Fruit fly (Drosophila melanogaster): Measurements from ENCODE around the gene RpS13.

RpS13 gene

DNA sequence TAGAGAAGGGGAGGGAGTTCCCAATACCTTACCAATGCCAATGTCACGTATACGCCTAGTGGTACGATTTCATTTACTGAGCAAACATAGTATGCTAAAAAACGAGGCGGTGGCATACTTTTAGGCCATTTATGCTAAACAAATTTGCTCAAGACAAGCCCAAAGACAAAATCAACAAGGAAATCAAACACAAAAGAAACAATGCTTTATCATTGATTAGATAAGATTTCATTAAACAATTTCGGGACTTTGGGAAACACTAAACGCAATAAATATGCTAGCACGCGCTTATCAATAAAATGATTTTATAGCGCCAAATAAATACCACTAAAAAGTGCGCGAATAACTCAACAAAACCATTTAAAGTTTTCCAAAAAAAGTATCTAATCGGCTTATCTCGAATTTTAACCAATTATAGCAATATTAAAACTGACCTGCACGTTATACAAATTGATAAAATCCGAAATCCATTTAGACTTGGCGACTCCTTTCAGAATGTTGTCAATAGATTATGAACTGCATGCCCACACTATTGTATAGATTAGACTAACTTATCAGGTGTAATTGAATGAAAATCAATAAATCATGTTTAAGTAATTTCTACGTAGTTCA, 13.8 kb downstream of the RpS13 start:
- TF ChIP-seq cyc (GFP tag; optimal IDR thresholded peaks at IDR 0.05), result no peak
- TF ChIP-seq fd59A (GFP tag; optimal IDR thresholded peaks at IDR 0.05), result no peak
- TF ChIP-seq fkh (GFP tag; optimal IDR thresholded peaks at IDR 0.05), result peak; percentile 74
- TF ChIP-seq vri (GFP tag; optimal IDR thresholded peaks at IDR 0.05), result peak; percentile 28

DNA sequence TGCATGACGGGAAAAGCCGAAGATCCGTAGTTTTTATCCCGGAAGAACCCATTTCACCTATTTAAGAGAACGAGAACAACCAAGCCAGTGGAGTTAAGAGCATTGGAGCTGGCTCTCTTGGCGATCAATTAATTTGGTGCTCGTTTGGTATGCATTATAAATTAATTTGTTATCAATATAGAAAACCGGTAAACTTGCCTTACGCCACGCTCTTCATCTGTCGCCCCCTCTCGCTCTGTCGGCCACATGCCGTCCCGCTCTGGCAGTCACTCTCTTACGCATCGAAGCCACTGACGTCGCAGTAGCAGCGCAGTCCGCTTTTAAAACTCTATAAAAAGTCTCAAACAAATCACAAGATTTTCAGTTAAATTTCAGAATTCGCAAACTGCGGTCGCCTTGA, 18.2 kb downstream of the RpS13 start, which contains the start of gene CG7778:
CG7778 (plus strand) TSS at position 361 of the 400 bp plus-strand sequence.
- TF ChIP-seq CG9139 (GFP tag; optimal IDR thresholded peaks at IDR 0.05), result no peak
- TF ChIP-seq Eip78C (GFP tag), result peak; percentile 0
- no peak for TF ChIP-seq dac (GFP tag; optimal IDR thresholded peaks at IDR 0.05)
- TF ChIP-seq Eip75B (GFP tag; optimal IDR thresholded peaks at IDR 0.05), result no peak
- no peak for TF ChIP-seq vri (GFP tag; optimal IDR thresholded peaks at IDR 0.05)
- TF ChIP-seq Eip93F (GFP tag; optimal IDR thresholded peaks at IDR 0.05), result no peak
- TF ChIP-seq Hr4 (GFP tag; optimal IDR thresholded peaks at IDR 0.05), result no peak

DNA sequence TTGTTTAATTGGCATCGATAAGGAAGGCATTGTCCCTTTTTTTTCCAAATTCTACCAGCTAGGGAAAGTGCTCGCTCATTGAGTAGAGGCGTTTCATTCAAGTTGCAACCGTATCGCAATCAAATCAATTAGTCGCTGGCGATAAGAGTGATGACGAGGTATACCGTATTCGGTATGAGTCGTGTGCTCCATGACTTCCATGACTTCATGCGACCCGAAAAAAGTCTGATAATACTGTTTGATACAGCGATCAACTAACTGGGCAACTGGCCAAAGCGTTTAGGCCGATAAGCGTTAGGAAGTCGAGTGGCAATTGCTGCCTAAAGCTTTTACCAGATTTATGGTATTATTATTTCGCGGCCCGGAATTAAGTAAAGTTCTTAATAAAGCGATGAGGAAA, 19.9 kb downstream of the RpS13 start:
- TF ChIP-seq lz (GFP tag; optimal IDR thresholded peaks at IDR 0.05), result no peak
- TF ChIP-seq fkh (GFP tag; optimal IDR thresholded peaks at IDR 0.05), result no peak
- TF ChIP-seq vri (GFP tag; optimal IDR thresholded peaks at IDR 0.05), result peak; percentile 70
- peak; percentile 84 for TF ChIP-seq svp (GFP tag)

DNA sequence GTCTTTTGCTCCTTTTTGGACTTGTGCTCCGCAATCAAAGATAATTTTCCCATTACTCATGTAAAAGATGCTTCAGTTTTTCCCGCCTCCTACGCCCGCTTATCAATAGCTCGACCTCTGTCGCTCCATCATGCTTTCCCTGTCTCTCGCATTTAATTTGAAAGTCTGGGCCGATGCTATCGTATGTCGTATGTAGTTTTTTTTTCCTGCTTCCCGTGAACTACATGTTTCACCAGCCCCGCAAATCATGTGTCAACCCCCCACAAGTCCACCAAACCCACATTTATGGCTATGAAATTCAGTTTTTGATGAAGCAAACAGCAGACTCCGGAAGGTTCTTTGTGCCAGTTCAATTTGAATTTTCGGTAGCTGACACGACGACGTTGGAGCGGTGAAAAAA, 22.1 kb downstream of the RpS13 start, which contains the start of gene CG14273:
CG14273 (plus strand) TSS at position 301 of the 400 bp plus-strand sequence.
- TF ChIP-seq net (GFP tag; optimal IDR thresholded peaks at IDR 0.05), result no peak
- no peak for TF ChIP-seq CG8119 (GFP tag; IDR thresholded peaks at IDR 0.05)
- TF ChIP-seq Lpt (GFP tag; optimal IDR thresholded peaks at IDR 0.05), result no peak
- TF ChIP-seq CG6792 (GFP tag; optimal IDR thresholded peaks at IDR 0.05), result no peak
- TF ChIP-seq fd85E (GFP tag; optimal IDR thresholded peaks at IDR 0.05), result no peak
- TF ChIP-seq CG34406 (GFP tag; optimal IDR thresholded peaks at IDR 0.05), result no peak
- no peak for TF ChIP-seq Sox15 (GFP tag; optimal IDR thresholded peaks at IDR 0.05)
- no peak for TF ChIP-seq CG3919 (GFP tag; optimal IDR thresholded peaks at IDR 0.05)
- no peak for TF ChIP-seq CG11762 (GFP tag; optimal IDR thresholded peaks at IDR 0.05; ENCODE audit: insufficient read depth)
- TF ChIP-seq salr (GFP tag; optimal IDR thresholded peaks at IDR 0.05), result no peak
- no peak for TF ChIP-seq Sox14 (GFP tag; optimal IDR thresholded peaks at IDR 0.05)
- TF ChIP-seq spab (GFP tag; optimal IDR thresholded peaks at IDR 0.05), result no peak
- no peak for TF ChIP-seq CG11294 (GFP tag; IDR thresholded peaks at IDR 0.05)
- TF ChIP-seq CG6808 (GFP tag; optimal IDR thresholded peaks at IDR 0.05), result no peak
- TF ChIP-seq CG9139 (GFP tag; optimal IDR thresholded peaks at IDR 0.05), result no peak
- TF ChIP-seq esn (GFP tag; optimal IDR thresholded peaks at IDR 0.05), result no peak
- TF ChIP-seq svp (GFP tag), result no peak
- no peak for TF ChIP-seq lz (GFP tag; optimal IDR thresholded peaks at IDR 0.05)

DNA sequence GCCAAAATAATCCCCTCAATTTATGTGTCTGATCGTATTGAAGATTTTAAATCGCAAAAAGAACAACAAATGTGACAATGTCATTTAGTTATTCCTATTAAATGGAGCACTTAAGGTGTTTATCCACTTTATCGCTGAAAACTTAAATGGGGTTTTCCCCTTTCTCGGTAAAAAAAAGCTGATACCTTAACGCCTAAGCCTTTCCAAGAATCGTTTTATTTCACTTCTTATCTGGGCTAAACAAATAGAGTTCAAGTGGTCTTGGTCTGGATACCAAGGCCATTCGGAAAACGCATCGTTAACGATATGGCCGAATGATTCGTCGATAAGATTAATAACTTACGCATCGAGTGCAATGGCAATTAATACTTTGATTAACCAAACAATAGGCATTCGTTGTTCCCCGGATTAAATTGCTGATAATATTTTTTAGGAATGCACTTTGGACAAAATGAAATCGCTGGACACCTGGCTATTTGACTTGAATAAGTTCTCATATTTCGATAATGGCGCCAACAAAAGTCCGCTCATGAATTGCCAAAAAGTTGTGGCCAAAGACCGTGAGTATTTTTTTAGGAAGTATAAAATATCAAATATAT, 24.6 kb downstream of the RpS13 start:
- TF ChIP-seq CG16779 (tag; optimal IDR thresholded peaks at IDR 0.05) (no peak), CG6808 (GFP tag; optimal IDR thresholded peaks at IDR 0.05) (no peak), CG34406 (GFP tag; optimal IDR thresholded peaks at IDR 0.05) (no peak), CG31627 (GFP tag; optimal IDR thresholded peaks at IDR 0.05) (no peak), CG15336 (GFP tag; IDR thresholded peaks at IDR 0.05) (no peak), Ets21C (GFP tag; optimal IDR thresholded peaks at IDR 0.05) (no peak), CG11762 (GFP tag; optimal IDR thresholded peaks at IDR 0.05; ENCODE audit: insufficient read depth) (no peak), CG3032 (tag; optimal IDR thresholded peaks at IDR 0.05) (no peak), salr (GFP tag; optimal IDR thresholded peaks at IDR 0.05) (no peak)

All from whole organism, prepupa.